Worm (Caenorhabditis elegans): Measurements from ENCODE around the gene F19G12.3.

The F19G12.3 gene

ce11 chrX:1424509-1424908, at the start of gene F19G12.3:
F19G12.3 (plus strand) TSS chrX:1424809.
- no peak for TF ChIP-seq nhr-20 (tag; optimal IDR thresholded peaks at IDR 0.05)
- TF ChIP-seq sptf-1 (tag; optimal IDR thresholded peaks at IDR 0.05) = no peak
- TF ChIP-seq mab-9 (GFP tag; IDR thresholded peaks at IDR 0.05) = no peak
- peak; percentile 7 for TF ChIP-seq fkh-8 (tag; optimal IDR thresholded peaks at IDR 0.05)
- TF ChIP-seq nhr-85 (tag) = no peak
- TF ChIP-seq skn-1 (tag; optimal IDR thresholded peaks at IDR 0.05) = peak; percentile 42

- TF ChIP-seq unc-98 (GFP tag; IDR thresholded peaks at IDR 0.05) (0 out of 2 replicates have a peak, but pooled peaks have one; percentile 45), mab-9 (GFP tag; IDR thresholded peaks at IDR 0.05) (0 out of 2 replicates have a peak, but pooled peaks have one; percentile 14)
Observed at ce11 chrX:1375071-1375470, 49.5 kb upstream of the F19G12.3 start.

ce11 chrX:1379391-1379790, 45.2 kb upstream of the F19G12.3 start:
- TF ChIP-seq dsc-1 (tag; optimal IDR thresholded peaks at IDR 0.05) = peak; percentile 67
- no peak for TF ChIP-seq isw-1 (GFP tag; IDR thresholded peaks at IDR 0.05)
- TF ChIP-seq nhr-71 (tag; optimal IDR thresholded peaks at IDR 0.05) = peak; percentile 44
- peak; percentile 33 for TF ChIP-seq swsn-7 (tag; optimal IDR thresholded peaks at IDR 0.05)
- peak; percentile 42 for TF ChIP-seq mep-1 (tag; optimal IDR thresholded peaks at IDR 0.05)
- peak; percentile 49 for TF ChIP-seq lin-14 (GFP tag; optimal IDR thresholded peaks at IDR 0.05)
- peak in 1 of 3 experiments; percentile 19 for TF ChIP-seq dpl-1 (GFP tag; optimal IDR thresholded peaks at IDR 0.05)
- peak; percentile 32 for TF ChIP-seq nhr-77 (tag; optimal IDR thresholded peaks at IDR 0.05)
- TF ChIP-seq unc-86 (tag; optimal IDR thresholded peaks at IDR 0.05) = peak; percentile 17
- TF ChIP-seq lsy-2 (tag; optimal IDR thresholded peaks at IDR 0.05) = peak; percentile 32 to 39
- peak; percentile 76 for TF ChIP-seq nhr-47 (tag; optimal IDR thresholded peaks at IDR 0.05)
- TF ChIP-seq lin-39 (tag; optimal IDR thresholded peaks at IDR 0.05) = no peak
- TF ChIP-seq pax-3 (tag; optimal IDR thresholded peaks at IDR 0.05) = no peak
- no peak for TF ChIP-seq nhr-11 (tag; optimal IDR thresholded peaks at IDR 0.05)
- peak; percentile 36 for TF ChIP-seq fos-1 (tag; optimal IDR thresholded peaks at IDR 0.05)
- no peak for TF ChIP-seq ztf-11 (tag; optimal IDR thresholded peaks at IDR 0.05)
- peak; percentile 66 for TF ChIP-seq snu-23 (GFP tag; optimal IDR thresholded peaks at IDR 0.05)
- 0 out of 2 replicates have a peak, but pooled peaks have one; percentile 20 for TF ChIP-seq ceh-88 (GFP tag; IDR thresholded peaks at IDR 0.05)
- peak; percentile 69 for TF ChIP-seq nhr-90 (tag; optimal IDR thresholded peaks at IDR 0.05; ENCODE audit: poor library complexity)
- peak; percentile 25 for TF ChIP-seq xbp-1 (tag; optimal IDR thresholded peaks at IDR 0.05)
- TF ChIP-seq grh-1 (GFP tag; IDR thresholded peaks at IDR 0.05) = peak; percentile 41
- TF ChIP-seq fkh-8 (tag; optimal IDR thresholded peaks at IDR 0.05) = peak; percentile 60
- peak; percentile 68 for TF ChIP-seq jun-1 (tag; optimal IDR thresholded peaks at IDR 0.05)
- TF ChIP-seq irx-1 (tag; optimal IDR thresholded peaks at IDR 0.05) = peak; percentile 44
- TF ChIP-seq C16A3.4 (tag; optimal IDR thresholded peaks at IDR 0.05) = peak; percentile 9
- no peak for TF ChIP-seq ceh-63 (GFP tag; optimal IDR thresholded peaks at IDR 0.05)
- TF ChIP-seq aly-2 (tag; optimal IDR thresholded peaks at IDR 0.05) = no peak
- no peak for TF ChIP-seq lin-15B (tag; optimal IDR thresholded peaks at IDR 0.05)
- TF ChIP-seq fkh-10 (GFP tag; optimal IDR thresholded peaks at IDR 0.05) = peak; percentile 72
- TF ChIP-seq lin-35 (GFP tag; optimal IDR thresholded peaks at IDR 0.05) = peak in 1 of 2 experiments; percentile 62
- peak; percentile 76 for TF ChIP-seq rnt-1 (tag; optimal IDR thresholded peaks at IDR 0.05)
- peak; percentile 55 for TF ChIP-seq ceh-8 (GFP tag; optimal IDR thresholded peaks at IDR 0.05)
- TF ChIP-seq nhr-19 (GFP tag; conservative IDR thresholded peaks at IDR 0.05) = peak; percentile 64
- peak; percentile 69 for TF ChIP-seq snpc-4 (tag; optimal IDR thresholded peaks at IDR 0.05)
- TF ChIP-seq nhr-237 (tag; optimal IDR thresholded peaks at IDR 0.05) = no peak
- peak; percentile 4 for TF ChIP-seq tbx-2 (tag; optimal IDR thresholded peaks at IDR 0.05)
- TF ChIP-seq nhr-20 (tag; optimal IDR thresholded peaks at IDR 0.05) = peak; percentile 34
- TF ChIP-seq efl-1 (optimal IDR thresholded peaks at IDR 0.05) = peak; percentile 9 to 24
- peak in 1 of 2 experiments; percentile 63 for TF ChIP-seq efl-1 (GFP tag; optimal IDR thresholded peaks at IDR 0.05 in 1 of 2)
- peak; percentile 81 for TF ChIP-seq skn-1 (tag; optimal IDR thresholded peaks at IDR 0.05)
- peak in 1 of 2 experiments; percentile 71 for TF ChIP-seq mdl-1 (tag; optimal IDR thresholded peaks at IDR 0.05)
- peak; percentile 33 to 65 (median 58) for TF ChIP-seq ceh-82 (tag; optimal IDR thresholded peaks at IDR 0.05)

All from whole organism, L1 larva.